Comparison of ENCODE assay signal across 5 worm cellular contexts in genomic region chrIV:11314885-11315284, ce11.
TF ChIP-seq lines count a peak whose summit lies in the region.

Gene B0035.3 (minus strand): TSS chrIV:11314998.
Gene B0035.22 (plus strand): TSS chrIV:11315153.
Gene pfd-4 (plus strand): TSS chrIV:11315207.

TF ChIP-seq in whole organism, L1 larva, 84 proteins besides CTCF, POLR2A, EP300 and RAD21 (continued from another document and continues in another):
- TF ChIP-seq ztf-4 (tag; optimal IDR thresholded peaks at IDR 0.05; lab: Kevin White, UChicago) (no peak), egl-13 (tag; optimal IDR thresholded peaks at IDR 0.05; lab: Kevin White, UChicago) (peak; percentile 70), skn-1 (tag; optimal IDR thresholded peaks at IDR 0.05; lab: Kevin White, UChicago) (no peak), unc-86 (tag; optimal IDR thresholded peaks at IDR 0.05; lab: Kevin White, UChicago) (peak; percentile 49), isw-1 (GFP tag; IDR thresholded peaks at IDR 0.05; lab: Robert Waterston, UW) (no peak), nhr-11 (tag; optimal IDR thresholded peaks at IDR 0.05; lab: Kevin White, UChicago) (no peak), dsc-1 (tag; optimal IDR thresholded peaks at IDR 0.05; lab: Kevin White, UChicago) (peak; percentile 80), nhr-28 (tag; optimal IDR thresholded peaks at IDR 0.05; lab: Kevin White, UChicago) (no peak), ceh-82 (tag; optimal IDR thresholded peaks at IDR 0.05; lab: Kevin White, UChicago) (peak in 1 of 3 experiments; percentile 30), ama-1 (optimal IDR thresholded peaks at IDR 0.05; lab: Kevin White, UChicago) (no peak), fos-1 (tag; optimal IDR thresholded peaks at IDR 0.05; lab: Kevin White, UChicago) (peak; percentile 11), ceh-63 (GFP tag; optimal IDR thresholded peaks at IDR 0.05; lab: Kevin White, UChicago) (no peak), lir-3 (tag; optimal IDR thresholded peaks at IDR 0.05; lab: Kevin White, UChicago; ENCODE audit: poor library complexity) (peak; percentile 90), unc-62 (GFP tag; optimal IDR thresholded peaks at IDR 0.05; lab: Kevin White, UChicago) (no peak), nhr-12 (tag; optimal IDR thresholded peaks at IDR 0.05; lab: Kevin White, UChicago) (no peak), zip-4 (GFP tag; optimal IDR thresholded peaks at IDR 0.05; lab: Kevin White, UChicago) (no peak), irx-1 (tag; optimal IDR thresholded peaks at IDR 0.05; lab: Kevin White, UChicago) (peak; percentile 83), fkh-10 (GFP tag; optimal IDR thresholded peaks at IDR 0.05; lab: Kevin White, UChicago) (no peak), mep-1 (tag; optimal IDR thresholded peaks at IDR 0.05; lab: Kevin White, UChicago) (peak; percentile 66), fkh-4 (tag; optimal IDR thresholded peaks at IDR 0.05; lab: Kevin White, UChicago; ENCODE audit: borderline replicate concordance) (peak; percentile 84), rnt-1 (tag; optimal IDR thresholded peaks at IDR 0.05; lab: Kevin White, UChicago) (peak; percentile 94), elt-3 (tag; optimal IDR thresholded peaks at IDR 0.05; lab: Kevin White, UChicago) (peak in 2 of 6 experiments; percentile 16 to 54), hlh-17 (GFP tag; optimal IDR thresholded peaks at IDR 0.05; lab: Kevin White, UChicago; ENCODE audit: borderline replicate concordance) (no peak), tbx-2 (tag; optimal IDR thresholded peaks at IDR 0.05; lab: Kevin White, UChicago) (peak; percentile 82), swsn-7 (tag; optimal IDR thresholded peaks at IDR 0.05; lab: Kevin White, UChicago) (peak; percentile 77), unc-98 (GFP tag; IDR thresholded peaks at IDR 0.05; lab: Robert Waterston, UW) (no peak)

TF ChIP-seq in whole organism, L2 larva, 48 proteins besides CTCF, POLR2A, EP300 and RAD21 (continued from another document):
- TF ChIP-seq ceh-82 (tag; optimal IDR thresholded peaks at IDR 0.05; lab: Kevin White, UChicago) (no peak), nhr-129 (tag; optimal IDR thresholded peaks at IDR 0.05; lab: Kevin White, UChicago) (no peak), ztf-1 (GFP tag; conservative IDR thresholded peaks at IDR 0.05; lab: Robert Waterston, UW) (no peak), F13H6.1 (tag; optimal IDR thresholded peaks at IDR 0.05; lab: Kevin White, UChicago) (peak; percentile 50), dmd-4 (tag; optimal IDR thresholded peaks at IDR 0.05; lab: Kevin White, UChicago) (no peak), ama-1 (optimal IDR thresholded peaks at IDR 0.05; lab: Kevin White, UChicago) (no peak), C34F6.9 (tag; optimal IDR thresholded peaks at IDR 0.05; lab: Kevin White, UChicago) (peak; percentile 73), egl-27 (tag; optimal IDR thresholded peaks at IDR 0.05; lab: Kevin White, UChicago) (no peak), peb-1 (tag; optimal IDR thresholded peaks at IDR 0.05; lab: Kevin White, UChicago) (no peak), lin-39 (tag; optimal IDR thresholded peaks at IDR 0.05; lab: Kevin White, UChicago) (no peak), unc-55 (GFP tag; optimal IDR thresholded peaks at IDR 0.05; lab: Kevin White, UChicago) (peak; percentile 76), mab-5 (tag; optimal IDR thresholded peaks at IDR 0.05; lab: Kevin White, UChicago) (no peak), crh-2 (tag; optimal IDR thresholded peaks at IDR 0.05; lab: Kevin White, UChicago) (peak; percentile 72), skn-1 (tag; optimal IDR thresholded peaks at IDR 0.05; lab: Kevin White, UChicago) (no peak), gmeb-1 (tag; optimal IDR thresholded peaks at IDR 0.05; lab: Kevin White, UChicago) (peak; percentile 38), lsy-2 (tag; optimal IDR thresholded peaks at IDR 0.05; lab: Kevin White, UChicago) (peak; percentile 1 to 79), alr-1 (tag; optimal IDR thresholded peaks at IDR 0.05; lab: Kevin White, UChicago) (no peak), unc-62 (GFP tag; optimal IDR thresholded peaks at IDR 0.05; lab: Kevin White, UChicago) (no peak), fos-1 (tag; optimal IDR thresholded peaks at IDR 0.05; lab: Kevin White, UChicago) (no peak), sma-9 (GFP tag; optimal IDR thresholded peaks at IDR 0.05; lab: Kevin White, UChicago) (peak; percentile 66), sma-9 (tag; optimal IDR thresholded peaks at IDR 0.05; lab: Kevin White, UChicago) (no peak), unc-39 (tag; optimal IDR thresholded peaks at IDR 0.05; lab: Kevin White, UChicago) (no peak), nhr-10 (tag; optimal IDR thresholded peaks at IDR 0.05; lab: Kevin White, UChicago) (no peak), sem-4 (tag; optimal IDR thresholded peaks at IDR 0.05; lab: Kevin White, UChicago) (peak; percentile 53), ztf-4 (tag; optimal IDR thresholded peaks at IDR 0.05; lab: Kevin White, UChicago) (no peak)

TF ChIP-seq in whole organism, L3 larva, 47 proteins besides CTCF, POLR2A, EP300 and RAD21 (continued from another document):
- TF ChIP-seq egl-5 (tag; optimal IDR thresholded peaks at IDR 0.05; lab: Kevin White, UChicago) (no peak), eor-1 (tag; optimal IDR thresholded peaks at IDR 0.05; lab: Kevin White, UChicago) (no peak), nhr-23 (tag; optimal IDR thresholded peaks at IDR 0.05; lab: Kevin White, UChicago) (peak; percentile 63)

TF ChIP-seq in whole organism, L4 larva, 104 proteins besides CTCF, POLR2A, EP300 and RAD21 (continued from another document):
- no peak for TF ChIP-seq cey-2 (tag; optimal IDR thresholded peaks at IDR 0.05; lab: Kevin White, UChicago; ENCODE audit: borderline replicate concordance, insufficient read depth)
- TF ChIP-seq mxl-3 (GFP tag; optimal IDR thresholded peaks at IDR 0.05; lab: Kevin White, UChicago): no peak
- peak; percentile 32 for TF ChIP-seq hlh-30 (tag; optimal IDR thresholded peaks at IDR 0.05; lab: Kevin White, UChicago; ENCODE audit: insufficient read depth)
- no peak for TF ChIP-seq zip-2 (tag; optimal IDR thresholded peaks at IDR 0.05; lab: Kevin White, UChicago)
- TF ChIP-seq daf-8 (GFP tag; IDR thresholded peaks at IDR 0.05; lab: Robert Waterston, UW): no peak
- TF ChIP-seq lin-38 (GFP tag; IDR thresholded peaks at IDR 0.05; lab: Robert Waterston, UW): peak; percentile 43
- TF ChIP-seq dve-1 (tag; optimal IDR thresholded peaks at IDR 0.05; lab: Kevin White, UChicago; ENCODE audit: insufficient read depth): peak; percentile 63
- peak; percentile 59 for TF ChIP-seq dpl-1 (GFP tag; optimal IDR thresholded peaks at IDR 0.05; lab: Kevin White, UChicago)
- TF ChIP-seq daf-16 (GFP tag; optimal IDR thresholded peaks at IDR 0.05; lab: Kevin White, UChicago): no peak
- peak; percentile 62 for TF ChIP-seq daf-16 (tag; optimal IDR thresholded peaks at IDR 0.05; lab: Kevin White, UChicago)
- TF ChIP-seq ZK546.5 (tag; optimal IDR thresholded peaks at IDR 0.05; lab: Kevin White, UChicago): no peak

TF ChIP-seq in whole organism, late embryonic, 69 proteins besides CTCF, POLR2A, EP300 and RAD21 (continued from another document):
- TF ChIP-seq fkh-10 (GFP tag; optimal IDR thresholded peaks at IDR 0.05; lab: Kevin White, UChicago) (no peak), madf-2 (tag; optimal IDR thresholded peaks at IDR 0.05; lab: Kevin White, UChicago) (no peak), ttx-3 (tag; optimal IDR thresholded peaks at IDR 0.05; lab: Kevin White, UChicago) (no peak), rnt-1 (tag; optimal IDR thresholded peaks at IDR 0.05; lab: Kevin White, UChicago) (peak; percentile 53), elt-2 (tag; optimal IDR thresholded peaks at IDR 0.05; lab: Kevin White, UChicago) (peak; percentile 57), odd-2 (tag; optimal IDR thresholded peaks at IDR 0.05; lab: Kevin White, UChicago) (no peak), eyg-1 (tag; optimal IDR thresholded peaks at IDR 0.05; lab: Kevin White, UChicago) (no peak), npax-4 (tag; optimal IDR thresholded peaks at IDR 0.05; lab: Kevin White, UChicago) (no peak), ahr-1 (tag; optimal IDR thresholded peaks at IDR 0.05; lab: Kevin White, UChicago) (no peak), pag-3 (tag; optimal IDR thresholded peaks at IDR 0.05; lab: Kevin White, UChicago; ENCODE audit: borderline replicate concordance) (no peak), dmd-4 (tag; optimal IDR thresholded peaks at IDR 0.05; lab: Kevin White, UChicago; ENCODE audit: borderline replicate concordance) (no peak), pha-4 (tag; optimal IDR thresholded peaks at IDR 0.05; lab: Kevin White, UChicago) (no peak)
